Worm (Caenorhabditis elegans) whole organism, L4 larva: ENCODE data around the gene clec-206.

Experiments used
- ceh-28 ChIP-seq: fragments of 150-350 bp; optimal IDR thresholded peaks from 2 replicates; lab custom pipeline; 2014; ENCODE audit warnings: missing biosample characterization, missing genetic modification reagents, missing genetic modification characterization
- ceh-44 ChIP-seq: fragments of 200-800 bp; sonication (Bioruptor generic); IDR thresholded peaks from 2 replicates; pipeline ENCODE4 v1.3.6; 2022; ENCODE audit warnings: missing genetic modification reagents, missing genetic modification characterization, missing compliant biosample characterization
- egl-27 ChIP-seq: sonication (generic microtip); optimal IDR thresholded peaks from 3 replicates; lab custom pipeline; 2017; ENCODE audit warnings: missing biosample characterization, missing genetic modification reagents, missing genetic modification characterization
- jun-1 ChIP-seq: fragments of 150-350 bp; optimal IDR thresholded peaks from 2 replicates; lab custom pipeline; 2014; ENCODE audit warnings: missing biosample characterization, missing genetic modification reagents, missing genetic modification characterization
- lsy-2 ChIP-seq, 2 experiments: fragments of 150-350 bp in 1 of 2; sonication (generic microtip) in 1 of 2; optimal IDR thresholded peaks; 2 replicates each; lab custom pipeline; 2014 to 2017; ENCODE audit warnings: missing biosample characterization in 2 of 2, missing genetic modification characterization in 2 of 2
- mep-1 ChIP-seq: fragments of 150-350 bp; sonication (generic microtip); optimal IDR thresholded peaks from 3 replicates; lab custom pipeline; 2014; ENCODE audit warnings: missing biosample characterization, missing genetic modification characterization
- mes-2 ChIP-seq: sonication (generic microtip); optimal IDR thresholded peaks from 2 replicates; lab custom pipeline; 2016; ENCODE audit warnings: missing genotype, mild to moderate bottlenecking, missing genetic modification characterization, missing compliant biosample characterization; ENCODE audit not compliant: poor library complexity, severe bottlenecking
- nhr-28 ChIP-seq: fragments of 150-350 bp; optimal IDR thresholded peaks from 2 replicates; lab custom pipeline; 2014; ENCODE audit warnings: missing biosample characterization, missing genetic modification characterization
- pha-4 ChIP-seq, 2 experiments: fragments of 150-350 bp in 1 of 2; fragments of 200-800 bp in 1 of 2; sonication (Bioruptor generic) in 1 of 2; IDR thresholded peaks in 1 of 2; optimal IDR thresholded peaks in 1 of 2; 2 replicates each; pipeline versions ENCODE4 v1.3.6 to Lab custom; 2014 to 2022; ENCODE audit warnings: missing genetic modification characterization in 2 of 2, missing genetic modification reagents in 2 of 2, missing biosample characterization in 1 of 2, missing compliant biosample characterization in 1 of 2
- pqm-1 ChIP-seq: sonication (generic microtip); optimal IDR thresholded peaks from 2 replicates; lab custom pipeline; 2017; ENCODE audit warnings: missing biosample characterization, missing genetic modification characterization
- skn-1 ChIP-seq: fragments of 150-350 bp; optimal IDR thresholded peaks from 2 replicates; lab custom pipeline; 2014; ENCODE audit warnings: missing biosample characterization, missing genetic modification characterization
- zip-11 ChIP-seq: fragments of 200-800 bp; sonication (Bioruptor generic); IDR thresholded peaks from 2 replicates; pipeline ENCODE4 v1.3.6; 2022; ENCODE audit warnings: missing genetic modification characterization, missing compliant biosample characterization

DNA sequence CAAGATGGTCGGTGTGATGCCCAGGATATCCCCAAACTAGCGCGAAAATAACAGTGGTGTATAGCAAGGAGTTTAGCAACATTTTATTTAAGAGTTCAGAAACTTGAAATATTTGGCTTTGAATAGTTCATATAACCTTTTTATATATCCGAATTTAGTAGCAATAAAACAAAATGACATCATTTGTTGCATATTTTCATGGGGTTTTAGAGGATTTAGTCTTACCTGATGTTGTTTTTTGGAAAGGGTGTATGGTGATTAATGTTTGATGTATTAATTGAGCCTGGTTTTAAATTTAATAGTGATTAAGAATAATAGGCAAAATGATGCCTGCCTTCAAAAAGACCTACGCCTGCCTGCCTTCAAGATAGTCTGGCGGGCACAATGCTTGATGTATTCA is 12.3 kb upstream of the clec-206 start, which contains the start of gene F59A7.2:
- no peak for TF ChIP-seq mep-1 (tag; lab: Kevin White, UChicago)
- no peak for TF ChIP-seq zip-11 (GFP tag; lab: Robert Waterston, UW)
- TF ChIP-seq nhr-28 (tag; lab: Kevin White, UChicago): no peak
- no peak for TF ChIP-seq pqm-1 (tag; lab: Kevin White, UChicago)
- TF ChIP-seq egl-27 (tag; lab: Kevin White, UChicago): no peak
- no peak for TF ChIP-seq lsy-2 (tag; optimal IDR thresholded peaks at IDR 0.05; lab: Kevin White, UChicago)
- no peak for TF ChIP-seq jun-1 (tag; lab: Kevin White, UChicago)
- TF ChIP-seq pha-4 (GFP tag; IDR thresholded peaks at IDR 0.05; lab: Robert Waterston, UW): no peak
- TF ChIP-seq pha-4 (tag; optimal IDR thresholded peaks at IDR 0.05; lab: Kevin White, UChicago): no peak
- TF ChIP-seq ceh-28 (tag; lab: Kevin White, UChicago): no peak
- TF ChIP-seq mes-2: no peak
- no peak for TF ChIP-seq ceh-44 (GFP tag; lab: Robert Waterston, UW)
- no peak for TF ChIP-seq skn-1 (tag; lab: Kevin White, UChicago)
